Fruit fly (Drosophila melanogaster) whole organism, prepupa: ENCODE data around the gene CG3224.

Source experiments
- Blimp-1 ChIP-seq: fragments of 200-800 bp; sonication (Bioruptor generic); optimal IDR thresholded peaks from 3 replicates; lab custom pipeline; 2017; ENCODE audit warnings: missing biosample characterization, missing genetic modification characterization, mild to moderate bottlenecking, moderate library complexity, missing genetic modification reagents
- CG10631 ChIP-seq: fragments of 200-800 bp; sonication (Bioruptor generic); optimal IDR thresholded peaks from 2 replicates; lab custom pipeline; 2016; ENCODE audit warnings: missing biosample characterization, missing genetic modification characterization
- CG11294 ChIP-seq: fragments of 200-800 bp; sonication (Bioruptor generic); IDR thresholded peaks from 2 replicates; pipeline ENCODE4 v1.3.6; 2022; ENCODE audit warnings: missing biosample characterization, missing genetic modification characterization
- CG11762 ChIP-seq: fragments of 200-800 bp; sonication (Bioruptor generic); optimal IDR thresholded peaks from 3 replicates; lab custom pipeline; 2016; ENCODE audit warnings: missing biosample characterization, missing genetic modification characterization; ENCODE audit not compliant: insufficient read depth
- CG1621 ChIP-seq: fragments of 200-800 bp; sonication (Bioruptor generic); optimal IDR thresholded peaks from 3 replicates; lab custom pipeline; 2018; ENCODE audit warnings: missing biosample characterization, mild to moderate bottlenecking, missing genetic modification characterization
- CG16779 ChIP-seq: fragments of 200-800 bp; sonication (Bioruptor generic); optimal IDR thresholded peaks from 3 replicates; lab custom pipeline; 2017; ENCODE audit warnings: missing biosample characterization, mild to moderate bottlenecking, missing genetic modification characterization
- CG31627 ChIP-seq: fragments of 200-800 bp; sonication (Bioruptor generic); optimal IDR thresholded peaks from 3 replicates; lab custom pipeline; 2016; ENCODE audit warnings: missing biosample characterization, missing genetic modification characterization
- CG32006 ChIP-seq: fragments of 200-800 bp; sonication (Bioruptor generic); optimal IDR thresholded peaks from 3 replicates; lab custom pipeline; 2017; ENCODE audit warnings: missing biosample characterization, mild to moderate bottlenecking, missing genetic modification characterization
- CG34406 ChIP-seq: fragments of 200-800 bp; sonication (Bioruptor generic); optimal IDR thresholded peaks from 3 replicates; lab custom pipeline; 2016; ENCODE audit warnings: missing biosample characterization, missing genetic modification characterization
- CG4318 ChIP-seq: fragments of 200-800 bp; sonication (Bioruptor generic); optimal IDR thresholded peaks from 3 replicates; lab custom pipeline; 2017; ENCODE audit warnings: missing biosample characterization, mild to moderate bottlenecking, missing genetic modification characterization
- CG6163 ChIP-seq: fragments of 200-800 bp; sonication (Bioruptor generic); IDR thresholded peaks from 3 replicates; pipeline ENCODE4 v1.3.6; 2022; ENCODE audit warnings: missing biosample characterization, missing genetic modification characterization
- CG6276 ChIP-seq: fragments of 200-800 bp; sonication (Bioruptor generic); optimal IDR thresholded peaks from 2 replicates; lab custom pipeline; 2017; ENCODE audit warnings: missing biosample characterization, mild to moderate bottlenecking, missing genetic modification characterization
- CG6792 ChIP-seq: fragments of 200-800 bp; sonication (Bioruptor generic); optimal IDR thresholded peaks from 3 replicates; lab custom pipeline; 2016; ENCODE audit warnings: missing biosample characterization, missing genetic modification characterization
- CG6808 ChIP-seq: fragments of 200-800 bp; sonication (Bioruptor generic); optimal IDR thresholded peaks from 3 replicates; lab custom pipeline; 2017; ENCODE audit warnings: missing biosample characterization, missing genetic modification characterization, mild to moderate bottlenecking, moderate library complexity, missing genetic modification reagents
- CG6854 ChIP-seq: fragments of 200-800 bp; sonication (Bioruptor generic); optimal IDR thresholded peaks from 2 replicates; lab custom pipeline; 2017; ENCODE audit warnings: missing biosample characterization, mild to moderate bottlenecking, missing genetic modification characterization
- CG7368 ChIP-seq: fragments of 200-800 bp; sonication (Bioruptor generic); optimal IDR thresholded peaks from 3 replicates; lab custom pipeline; 2016; ENCODE audit warnings: missing biosample characterization, missing genetic modification characterization
- CG8119 ChIP-seq: fragments of 200-800 bp; sonication (Bioruptor generic); IDR thresholded peaks from 3 replicates; pipeline ENCODE4 v1.3.6; 2022; ENCODE audit warnings: missing biosample characterization, missing genetic modification characterization
- CG8632 ChIP-seq: fragments of 200-800 bp; sonication (Bioruptor generic); optimal IDR thresholded peaks from 3 replicates; lab custom pipeline; 2016; ENCODE audit warnings: missing biosample characterization, missing genetic modification characterization
- CG9139 ChIP-seq: fragments of 200-800 bp; sonication (Bioruptor generic); optimal IDR thresholded peaks from 3 replicates; lab custom pipeline; 2017; ENCODE audit warnings: missing biosample characterization, mild to moderate bottlenecking, missing genetic modification characterization
- Eip75B ChIP-seq: fragments of 200-800 bp; sonication (Bioruptor generic); optimal IDR thresholded peaks from 3 replicates; lab custom pipeline; 2016; ENCODE audit warnings: missing biosample characterization, missing genetic modification characterization
- Ets21C ChIP-seq: fragments of 200-800 bp; sonication (Bioruptor generic); optimal IDR thresholded peaks from 3 replicates; lab custom pipeline; 2016; ENCODE audit warnings: missing biosample characterization, missing genetic modification characterization
- Ets96B ChIP-seq: fragments of 200-800 bp; optimal IDR thresholded peaks from 2 replicates; lab custom pipeline; 2019; ENCODE audit warnings: missing biosample characterization, mild to moderate bottlenecking, missing genetic modification characterization, moderate library complexity
- Hr38 ChIP-seq: sonication (Bioruptor generic); optimal IDR thresholded peaks from 2 replicates; lab custom pipeline; 2016; ENCODE audit warnings: missing biosample characterization, missing genetic modification characterization
- Hr39 ChIP-seq: fragments of 200-800 bp; sonication (Bioruptor generic); optimal IDR thresholded peaks from 2 replicates; lab custom pipeline; 2016; ENCODE audit warnings: missing biosample characterization, missing genetic modification characterization
- Lpt ChIP-seq: fragments of 200-800 bp; sonication (Bioruptor generic); optimal IDR thresholded peaks from 3 replicates; lab custom pipeline; 2016; ENCODE audit warnings: missing biosample characterization, missing genetic modification characterization
- Met ChIP-seq: fragments of 200-800 bp; sonication (Bioruptor generic); optimal IDR thresholded peaks from 3 replicates; lab custom pipeline; 2016; ENCODE audit warnings: missing biosample characterization, missing genetic modification characterization
- OdsH ChIP-seq: fragments of 200-800 bp; sonication (Bioruptor generic); optimal IDR thresholded peaks from 3 replicates; lab custom pipeline; 2016; ENCODE audit warnings: missing biosample characterization, missing genetic modification characterization
- Smox ChIP-seq: fragments of 200-800 bp; sonication (Bioruptor generic); optimal IDR thresholded peaks from 3 replicates; lab custom pipeline; 2016; ENCODE audit warnings: missing biosample characterization, missing genetic modification characterization
- Sox15 ChIP-seq: fragments of 200-800 bp; sonication (Bioruptor generic); optimal IDR thresholded peaks from 3 replicates; lab custom pipeline; 2016; ENCODE audit warnings: missing biosample characterization, missing genetic modification characterization
- achi ChIP-seq: fragments of 200-800 bp; sonication (Bioruptor generic); optimal IDR thresholded peaks from 3 replicates; lab custom pipeline; 2016; ENCODE audit warnings: missing biosample characterization, missing genetic modification characterization
- acj6 ChIP-seq: fragments of 200-800 bp; sonication (Bioruptor generic); optimal IDR thresholded peaks from 3 replicates; lab custom pipeline; 2016; ENCODE audit warnings: missing biosample characterization, missing genetic modification characterization
- cyc ChIP-seq: fragments of 200-800 bp; sonication (Bioruptor generic); optimal IDR thresholded peaks from 3 replicates; lab custom pipeline; 2016; ENCODE audit warnings: missing biosample characterization, missing genetic modification characterization
- dac ChIP-seq: fragments of 200-800 bp; sonication (Bioruptor generic); optimal IDR thresholded peaks from 2 replicates; lab custom pipeline; 2017; ENCODE audit warnings: missing biosample characterization, mild to moderate bottlenecking, missing genetic modification characterization
- dsx ChIP-seq: fragments of 200-800 bp; optimal IDR thresholded peaks from 3 replicates; lab custom pipeline; 2019; ENCODE audit warnings: missing biosample characterization, mild to moderate bottlenecking, missing genetic modification characterization, moderate library complexity; ENCODE audit not compliant: poor library complexity, severe bottlenecking
- fd85E ChIP-seq: fragments of 200-800 bp; sonication (Bioruptor generic); optimal IDR thresholded peaks from 3 replicates; lab custom pipeline; 2016; ENCODE audit warnings: missing biosample characterization, missing genetic modification characterization
- fkh ChIP-seq: fragments of 200-800 bp; sonication (Bioruptor generic); optimal IDR thresholded peaks from 3 replicates; lab custom pipeline; 2017; ENCODE audit warnings: missing biosample characterization, mild to moderate bottlenecking, missing genetic modification characterization, moderate library complexity
- lz ChIP-seq: fragments of 200-800 bp; sonication (Bioruptor generic); optimal IDR thresholded peaks from 3 replicates; lab custom pipeline; 2016; ENCODE audit warnings: missing biosample characterization, missing genetic modification characterization
- net ChIP-seq: fragments of 200-800 bp; sonication (Bioruptor generic); optimal IDR thresholded peaks from 3 replicates; lab custom pipeline; 2016; ENCODE audit warnings: missing biosample characterization, missing genetic modification characterization
- pdm3 ChIP-seq: fragments of 200-800 bp; sonication (Bioruptor generic); optimal IDR thresholded peaks from 3 replicates; lab custom pipeline; 2016; ENCODE audit warnings: missing biosample characterization, missing genetic modification characterization
- salr ChIP-seq, 2 experiments: fragments of 200-800 bp; sonication (Bioruptor generic); optimal IDR thresholded peaks; 3 replicates each; lab custom pipeline; 2016 to 2018; ENCODE audit warnings: missing biosample characterization in 2 of 2, missing genetic modification characterization in 2 of 2, mild to moderate bottlenecking in 1 of 2
- spab ChIP-seq: fragments of 200-800 bp; sonication (Bioruptor generic); optimal IDR thresholded peaks from 2 replicates; lab custom pipeline; 2017; ENCODE audit warnings: missing biosample characterization, mild to moderate bottlenecking, missing genetic modification characterization, missing genetic modification reagents
- ss ChIP-seq, 2 experiments: fragments of 200-800 bp; sonication (Bioruptor generic); optimal IDR thresholded peaks; 2 replicates in 1 of 2; 3 replicates in 1 of 2; lab custom pipeline; 2017 to 2018; ENCODE audit warnings: mild to moderate bottlenecking in 2 of 2, missing biosample characterization in 2 of 2, missing genetic modification characterization in 2 of 2, moderate library complexity in 1 of 2
- svp ChIP-seq: fragments of 200-800 bp; sonication (Bioruptor generic); peaks from one replicate; lab custom pipeline; 2016; ENCODE audit warnings: missing biosample characterization, missing genetic modification characterization
- topi ChIP-seq: fragments of 200-800 bp; sonication (Bioruptor generic); optimal IDR thresholded peaks from 3 replicates; lab custom pipeline; 2016; ENCODE audit warnings: missing biosample characterization, missing genetic modification characterization
- vri ChIP-seq: fragments of 200-800 bp; sonication (Bioruptor generic); optimal IDR thresholded peaks from 3 replicates; lab custom pipeline; 2016; ENCODE audit warnings: missing biosample characterization, mild to moderate bottlenecking, missing genetic modification characterization

Gene CG3224

DNA sequence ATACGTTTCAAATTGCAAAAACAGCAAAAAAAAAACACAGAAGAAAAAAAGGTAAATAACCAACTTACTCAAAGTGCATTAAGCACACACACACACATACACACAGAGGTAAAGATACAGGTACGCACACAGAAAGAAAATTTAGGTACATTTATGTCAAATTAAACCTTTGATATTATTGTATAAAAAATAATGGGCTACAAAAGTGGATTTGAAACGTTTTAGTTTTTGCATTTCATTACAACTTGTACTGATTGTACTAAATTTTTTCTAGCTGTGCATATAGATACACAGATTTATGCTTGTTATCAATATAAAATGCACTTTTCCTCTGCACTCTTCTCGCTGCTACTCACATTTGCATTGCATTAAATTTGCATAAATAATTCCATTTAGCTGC, 43.9 kb downstream of the CG3224 start (continued):
- TF ChIP-seq CG31627 (GFP tag; lab: Kevin White, UChicago) (no peak), CG9139 (no peak), CG16779 (tag; lab: Kevin White, UChicago) (no peak), net (GFP tag; lab: Kevin White, UChicago) (peak; percentile 24), CG6854 (no peak), fd85E (GFP tag; lab: Kevin White, UChicago) (no peak), CG10631 (GFP tag; lab: Kevin White, UChicago) (peak; percentile 29), Met (GFP tag; lab: Kevin White, UChicago) (no peak), CG8119 (peak; percentile 65), Blimp-1 (GFP tag; lab: Kevin White, UChicago) (no peak), CG6808 (GFP tag; lab: Kevin White, UChicago) (peak; percentile 13), cyc (no peak)

DNA sequence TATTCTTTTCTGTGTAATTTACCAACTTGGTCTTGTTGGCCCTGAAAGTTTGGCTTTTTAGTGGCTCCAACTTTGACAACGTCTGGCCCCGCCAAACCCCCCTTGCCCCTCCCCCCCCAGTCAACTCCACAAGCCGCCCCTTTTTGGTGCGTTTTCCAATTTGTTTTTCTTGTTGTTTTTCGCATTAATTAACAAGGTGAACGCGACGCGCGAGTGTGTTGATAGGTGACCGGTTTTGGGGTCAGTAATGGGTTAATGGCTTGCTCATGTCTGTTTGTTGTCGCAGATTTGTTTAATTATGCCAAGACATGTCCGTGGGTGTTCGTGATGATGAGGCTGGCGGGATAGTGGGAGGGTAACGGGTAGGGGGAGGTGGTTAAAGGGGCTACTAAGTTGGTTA, 44.5 kb downstream of the CG3224 start:
- TF ChIP-seq CG31627 (GFP tag; lab: Kevin White, UChicago) (no peak), CG32006 (GFP tag; lab: Kevin White, UChicago) (no peak), achi (GFP tag; lab: Kevin White, UChicago) (no peak), Lpt (GFP tag; lab: Kevin White, UChicago) (no peak), CG16779 (tag; lab: Kevin White, UChicago) (no peak), CG4318 (GFP tag; lab: Kevin White, UChicago) (no peak), Hr38 (GFP tag; lab: Kevin White, UChicago) (no peak), lz (GFP tag; lab: Kevin White, UChicago) (no peak), topi (GFP tag; lab: Kevin White, UChicago) (no peak), CG7368 (no peak), cyc (no peak), acj6 (no peak), vri (GFP tag; lab: Kevin White, UChicago) (no peak), ss (GFP tag; optimal IDR thresholded peaks at IDR 0.05; lab: Kevin White, UChicago) (no peak), Sox15 (GFP tag; lab: Kevin White, UChicago) (no peak), CG11762 (GFP tag; lab: Kevin White, UChicago) (no peak)

DNA sequence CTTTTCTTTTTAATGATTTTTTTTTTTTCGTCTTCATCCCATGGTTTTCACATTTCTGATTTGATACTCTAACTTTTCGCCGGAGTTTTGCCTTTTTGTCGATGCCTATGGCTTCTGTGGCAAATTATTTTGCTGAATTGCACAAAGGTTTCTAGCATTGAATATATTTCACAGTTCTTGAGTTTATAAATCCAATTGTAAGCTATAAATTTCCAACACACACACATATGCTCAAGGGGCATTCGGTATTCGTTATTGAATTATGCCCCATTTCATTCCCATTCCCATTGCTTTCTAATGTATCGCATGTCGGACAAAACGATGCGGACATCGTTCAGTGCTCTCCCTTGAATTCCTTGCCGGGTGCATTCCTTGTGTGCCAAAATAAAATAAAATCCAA, 45.8 kb downstream of the CG3224 start:
- TF ChIP-seq CG8119 (peak; percentile 53), CG1621 (tag; lab: Kevin White, UChicago) (no peak), Lpt (GFP tag; lab: Kevin White, UChicago) (no peak), Met (GFP tag; lab: Kevin White, UChicago) (peak; percentile 56), Hr38 (GFP tag; lab: Kevin White, UChicago) (no peak), cyc (peak; percentile 27), CG8632 (GFP tag; lab: Kevin White, UChicago) (no peak), OdsH (GFP tag; lab: Kevin White, UChicago) (peak; percentile 15), Eip75B (GFP tag; lab: Kevin White, UChicago) (peak; percentile 57), CG11294 (GFP tag; lab: Robert Waterston, UW) (peak; percentile 37; the same call in 1 of the 2 replicates), ss (GFP tag; optimal IDR thresholded peaks at IDR 0.05; lab: Kevin White, UChicago) (peak in 1 of 2 experiments; percentile 19), CG6276 (GFP tag; lab: Kevin White, UChicago) (peak; percentile 9), pdm3 (peak; percentile 51), CG6792 (no peak), Hr39 (GFP tag; lab: Kevin White, UChicago) (peak; percentile 39), Ets96B (tag; lab: Kevin White, UChicago) (peak; percentile 10), spab (GFP tag; lab: Kevin White, UChicago) (no peak), fkh (no peak), CG34406 (GFP tag; lab: Kevin White, UChicago) (no peak), Ets21C (peak; percentile 18), topi (GFP tag; lab: Kevin White, UChicago) (peak; percentile 51), dac (GFP tag; lab: Kevin White, UChicago) (no peak), CG32006 (GFP tag; lab: Kevin White, UChicago) (peak; percentile 32), salr (GFP tag; optimal IDR thresholded peaks at IDR 0.05; lab: Kevin White, UChicago) (peak in 1 of 2 experiments; percentile 18), dsx (GFP tag; lab: Kevin White, UChicago) (no peak), svp (GFP tag; lab: Kevin White, UChicago) (no peak), achi (GFP tag; lab: Kevin White, UChicago) (peak; percentile 28), Smox (GFP tag; lab: Kevin White, UChicago) (peak; percentile 25), lz (GFP tag; lab: Kevin White, UChicago) (peak; percentile 45), CG11762 (GFP tag; lab: Kevin White, UChicago) (no peak), CG10631 (GFP tag; lab: Kevin White, UChicago) (peak; percentile 39), acj6 (peak; percentile 29), CG6854 (no peak), CG6163 (GFP tag; lab: Robert Waterston, UW) (peak; percentile 71), CG9139 (no peak)
